Worm (Caenorhabditis elegans) whole organism, late embryonic: ENCODE results near the gene grl-5.

Source experiments
- ceh-31 ChIP-seq: sonication (generic microtip); optimal IDR thresholded peaks from 2 replicates; lab custom pipeline; 2016; ENCODE audit warnings: missing genetic modification characterization, missing compliant biosample characterization
- ets-4 ChIP-seq: sonication (generic microtip); optimal IDR thresholded peaks from 2 replicates; lab custom pipeline; 2016; ENCODE audit warnings: missing genetic modification characterization, missing compliant biosample characterization
- eyg-1 ChIP-seq: sonication (generic microtip); optimal IDR thresholded peaks from 2 replicates; lab custom pipeline; 2016; ENCODE audit warnings: missing genotype, missing genetic modification characterization, missing compliant biosample characterization
- fkh-10 ChIP-seq: fragments of 150-350 bp; optimal IDR thresholded peaks from 2 replicates; lab custom pipeline; 2014; ENCODE audit warnings: missing biosample characterization, missing genetic modification reagents, missing genetic modification characterization
- lim-6 ChIP-seq: sonication (generic microtip); optimal IDR thresholded peaks from 2 replicates; lab custom pipeline; 2016; ENCODE audit warnings: missing genetic modification characterization, missing compliant biosample characterization
- lin-11 ChIP-seq: fragments of 200-800 bp; sonication (Bioruptor generic); optimal IDR thresholded peaks from 2 replicates; lab custom pipeline; 2018; ENCODE audit warnings: mild to moderate bottlenecking, missing genetic modification characterization, missing compliant biosample characterization
- mec-3 ChIP-seq: sonication (generic microtip); optimal IDR thresholded peaks from 2 replicates; lab custom pipeline; 2016; ENCODE audit warnings: borderline replicate concordance, missing genetic modification characterization, missing compliant biosample characterization
- pag-3 ChIP-seq: sonication (generic microtip); optimal IDR thresholded peaks from 2 replicates; lab custom pipeline; 2016; ENCODE audit warnings: missing compliant biosample characterization, missing genetic modification characterization, borderline replicate concordance
- pax-1 ChIP-seq: fragments of 150-350 bp; optimal IDR thresholded peaks from 2 replicates; lab custom pipeline; 2014; ENCODE audit warnings: missing biosample characterization, missing genetic modification characterization
- pha-4 ChIP-seq: fragments of 150-350 bp; optimal IDR thresholded peaks from 2 replicates; lab custom pipeline; 2018; ENCODE audit warnings: missing biosample characterization, missing genetic modification reagents, missing genetic modification characterization
- sdc-2 ChIP-seq: sonication (generic microtip); optimal IDR thresholded peaks from 2 replicates; lab custom pipeline; 2016; ENCODE audit warnings: missing genotype, missing genetic modification characterization, missing compliant biosample characterization
- syd-9 ChIP-seq: sonication (generic microtip); optimal IDR thresholded peaks from 2 replicates; lab custom pipeline; 2016; ENCODE audit warnings: mild to moderate bottlenecking, missing genetic modification characterization, moderate library complexity, missing compliant biosample characterization
- tbx-2 ChIP-seq: sonication (generic microtip); optimal IDR thresholded peaks from 2 replicates; lab custom pipeline; 2016; ENCODE audit warnings: missing genetic modification characterization, missing compliant biosample characterization

ce11 chrV:4384482-4384881 lies 30.0 kb downstream of the grl-5 start, which contains the start of gene F13A2.2:
- TF ChIP-seq tbx-2 (tag; lab: Kevin White, UChicago): no peak
- no peak for TF ChIP-seq ceh-31
- TF ChIP-seq eyg-1: no peak
- no peak for TF ChIP-seq lim-6 (tag; lab: Kevin White, UChicago)
- no peak for TF ChIP-seq sdc-2 (tag; lab: Kevin White, UChicago)
- TF ChIP-seq mec-3 (tag; lab: Kevin White, UChicago): no peak
- no peak for TF ChIP-seq ets-4 (tag; lab: Kevin White, UChicago)
- no peak for TF ChIP-seq pha-4 (tag; lab: Kevin White, UChicago)
- no peak for TF ChIP-seq syd-9 (tag; lab: Kevin White, UChicago)
- TF ChIP-seq pag-3 (tag; lab: Kevin White, UChicago): no peak
- TF ChIP-seq fkh-10 (GFP tag; lab: Kevin White, UChicago): no peak
- no peak for TF ChIP-seq pax-1 (tag; lab: Kevin White, UChicago)
- no peak for TF ChIP-seq lin-11 (tag; lab: Kevin White, UChicago)
